Worm (Caenorhabditis elegans): ENCODE measurements around the gene spas-1.

spas-1 gene

DNA sequence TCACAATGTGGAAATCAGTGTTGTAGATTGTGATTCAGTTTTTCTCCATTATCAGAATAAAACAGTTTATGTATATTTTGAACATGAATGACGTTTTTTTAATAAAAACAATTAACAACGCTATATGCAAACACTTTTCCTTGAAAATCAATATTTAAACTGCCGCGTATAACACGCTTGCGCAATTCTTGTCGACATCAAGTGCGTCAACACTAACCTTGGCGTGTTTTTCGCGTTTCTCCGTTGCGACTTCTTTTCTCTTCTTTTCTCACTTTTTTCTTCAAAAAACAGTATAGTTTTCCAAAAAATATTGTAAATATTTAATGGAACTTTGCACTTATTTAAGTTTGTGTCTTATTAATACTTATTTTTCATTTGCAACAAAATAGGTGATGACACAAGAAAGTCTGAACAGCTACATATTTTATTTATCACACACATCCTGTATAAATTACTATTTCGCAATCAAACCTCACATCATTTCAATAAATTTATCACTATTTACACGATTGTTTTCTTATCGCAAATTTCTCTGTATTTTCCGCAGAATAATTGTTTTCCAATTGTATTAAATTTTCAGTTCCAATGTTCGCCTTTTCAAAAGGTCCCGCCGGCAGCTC is at the start of gene spas-1:
Gene spas-1 (plus strand): TSS at position 572 of the 620 bp plus-strand sequence.
- no peak for TF ChIP-seq egl-27 (tag; optimal IDR thresholded peaks at IDR 0.05)
- TF ChIP-seq F26F4.8 (GFP tag; conservative IDR thresholded peaks at IDR 0.05), result no peak
- no peak for TF ChIP-seq daf-19 (GFP tag; conservative IDR thresholded peaks at IDR 0.05)
- no peak for TF ChIP-seq cey-2 (tag; optimal IDR thresholded peaks at IDR 0.05; ENCODE audit: borderline replicate concordance, insufficient read depth)
- no peak for TF ChIP-seq ztf-11 (tag; optimal IDR thresholded peaks at IDR 0.05)
- peak; percentile 87 for TF ChIP-seq T20F7.1 (GFP tag; optimal IDR thresholded peaks at IDR 0.05)
- TF ChIP-seq ceh-44 (GFP tag; IDR thresholded peaks at IDR 0.05), result no peak
- TF ChIP-seq egl-43 (GFP tag; IDR thresholded peaks at IDR 0.05), result no peak
- TF ChIP-seq nhr-6 (tag; optimal IDR thresholded peaks at IDR 0.05), result peak; percentile 83
- peak; percentile 86 for TF ChIP-seq rbr-2 (tag; optimal IDR thresholded peaks at IDR 0.05)
- peak; percentile 89 for TF ChIP-seq mes-2 (tag; optimal IDR thresholded peaks at IDR 0.05; ENCODE audit: poor library complexity, severe bottlenecking)
- TF ChIP-seq tra-1 (GFP tag; IDR thresholded peaks at IDR 0.05), result no peak
- peak; percentile 50 for TF ChIP-seq F37D6.2 (tag; optimal IDR thresholded peaks at IDR 0.05)
- TF ChIP-seq nhr-42 (GFP tag; IDR thresholded peaks at IDR 0.05), result no peak
- TF ChIP-seq set-16 (GFP tag; IDR thresholded peaks at IDR 0.05), result no peak
- peak in 1 of 2 experiments; percentile 20 for TF ChIP-seq daf-16 (GFP tag; optimal IDR thresholded peaks at IDR 0.05)
- peak; percentile 27 for TF ChIP-seq daf-16 (tag; optimal IDR thresholded peaks at IDR 0.05)
- TF ChIP-seq Y75B8A.6 (GFP tag; IDR thresholded peaks at IDR 0.05), result no peak
- no peak for TF ChIP-seq F44E2.7 (GFP tag; IDR thresholded peaks at IDR 0.05)
- TF ChIP-seq ztf-7 (tag; optimal IDR thresholded peaks at IDR 0.05), result peak; percentile 47
- TF ChIP-seq mdl-1 (tag; optimal IDR thresholded peaks at IDR 0.05), result peak in 1 of 2 experiments; percentile 35
- no peak for TF ChIP-seq arid-1 (GFP tag; conservative IDR thresholded peaks at IDR 0.05)
- TF ChIP-seq attf-4 (tag; optimal IDR thresholded peaks at IDR 0.05), result no peak
- no peak for TF ChIP-seq lin-29 (GFP tag; IDR thresholded peaks at IDR 0.05)
- TF ChIP-seq lim-7 (GFP tag; IDR thresholded peaks at IDR 0.05), result no peak
- peak; percentile 73 for TF ChIP-seq hlh-30 (tag; optimal IDR thresholded peaks at IDR 0.05; ENCODE audit: insufficient read depth)
- peak; percentile 92 for TF ChIP-seq nhr-77 (tag; optimal IDR thresholded peaks at IDR 0.05)
- TF ChIP-seq hlh-11 (tag; optimal IDR thresholded peaks at IDR 0.05), result peak; percentile 80
- TF ChIP-seq lsy-2 (tag; optimal IDR thresholded peaks at IDR 0.05), result peak; percentile 69 to 93
- peak; percentile 37 for TF ChIP-seq zfp-2 (tag; optimal IDR thresholded peaks at IDR 0.05)
- no peak for TF ChIP-seq sdz-12 (GFP tag; optimal IDR thresholded peaks at IDR 0.05)
- TF ChIP-seq ceh-32 (tag; optimal IDR thresholded peaks at IDR 0.05; ENCODE audit: poor library complexity), result no peak
- TF ChIP-seq daf-8 (GFP tag; IDR thresholded peaks at IDR 0.05), result no peak
- TF ChIP-seq daf-12 (tag; optimal IDR thresholded peaks at IDR 0.05), result no peak
- TF ChIP-seq saeg-2 (GFP tag; IDR thresholded peaks at IDR 0.05), result no peak
- peak; percentile 85 for TF ChIP-seq aha-1 (tag)
- no peak for TF ChIP-seq lin-15B (tag; optimal IDR thresholded peaks at IDR 0.05)
- TF ChIP-seq madf-9 (GFP tag; conservative IDR thresholded peaks at IDR 0.05), result no peak
- no peak for TF ChIP-seq ama-1 (optimal IDR thresholded peaks at IDR 0.05)
- TF ChIP-seq jun-1 (tag; optimal IDR thresholded peaks at IDR 0.05), result peak; percentile 44
- TF ChIP-seq lin-13 (GFP tag; optimal IDR thresholded peaks at IDR 0.05), result peak; percentile 76
- TF ChIP-seq fos-1 (tag; optimal IDR thresholded peaks at IDR 0.05), result peak; percentile 26
- TF ChIP-seq nhr-28 (tag; optimal IDR thresholded peaks at IDR 0.05), result peak; percentile 74
- TF ChIP-seq dve-1 (tag; optimal IDR thresholded peaks at IDR 0.05; ENCODE audit: insufficient read depth), result peak; percentile 94
- TF ChIP-seq php-3 (GFP tag; IDR thresholded peaks at IDR 0.05), result no peak
- TF ChIP-seq nhr-76 (tag; optimal IDR thresholded peaks at IDR 0.05), result peak; percentile 11
- TF ChIP-seq nhr-111 (GFP tag; optimal IDR thresholded peaks at IDR 0.05), result no peak
- no peak for TF ChIP-seq Y5F2A.4 (GFP tag; optimal IDR thresholded peaks at IDR 0.05)
- TF ChIP-seq nhr-25 (tag; optimal IDR thresholded peaks at IDR 0.05; ENCODE audit: borderline replicate concordance, insufficient read depth), result peak; percentile 52
- peak; percentile 50 for TF ChIP-seq mxl-3 (GFP tag; optimal IDR thresholded peaks at IDR 0.05)
- TF ChIP-seq spr-1 (tag; optimal IDR thresholded peaks at IDR 0.05), result peak; percentile 51

Data from whole organism, L4 larva.